Fruit fly (Drosophila melanogaster): ENCODE measurements around the gene CG16721.

Gene CG16721

dm6 chrX:5899241-5900145 lies 19.8 kb downstream of the CG16721 start (continued):
- TF ChIP-seq dmrt99B (tag; optimal IDR thresholded peaks at IDR 0.05) (peak; percentile 15), bowl (GFP tag; IDR thresholded peaks at IDR 0.05) (no peak), sens-2 (GFP tag; IDR thresholded peaks at IDR 0.05) (no peak), CG13296 (GFP tag; optimal IDR thresholded peaks at IDR 0.05) (peak; percentile 26), CG17568 (GFP tag; optimal IDR thresholded peaks at IDR 0.05) (peak; percentile 9), nom (GFP tag; optimal IDR thresholded peaks at IDR 0.05) (peak; percentile 69), Sox100B (GFP tag; optimal IDR thresholded peaks at IDR 0.05) (no peak), CG8089 (GFP tag; optimal IDR thresholded peaks at IDR 0.05) (no peak), CG10267 (tag; optimal IDR thresholded peaks at IDR 0.05) (no peak), gsb (GFP tag; IDR thresholded peaks at IDR 0.05) (no peak), cg (GFP tag; optimal IDR thresholded peaks at IDR 0.05) (peak; percentile 61), Blimp-1 (GFP tag; optimal IDR thresholded peaks at IDR 0.05) (peak; percentile 27), psq (GFP tag; optimal IDR thresholded peaks at IDR 0.05) (peak; percentile 75), Adf1 (GFP tag; IDR thresholded peaks at IDR 0.05) (peak; percentile 66), nerfin-2 (GFP tag; IDR thresholded peaks at IDR 0.05; ENCODE audit: partially characterized antibody) (no peak), HHEX (GFP tag; optimal IDR thresholded peaks at IDR 0.05) (peak; percentile 26), Kr (GFP tag; optimal IDR thresholded peaks at IDR 0.05) (peak; percentile 36), Atf3 (GFP tag; optimal IDR thresholded peaks at IDR 0.05) (no peak), CG12744 (GFP tag; optimal IDR thresholded peaks at IDR 0.05) (no peak), Ptx1 (GFP tag; IDR thresholded peaks at IDR 0.05) (no peak), CG32767 (GFP tag; IDR thresholded peaks at IDR 0.05) (0 out of 2 replicates have a peak, but pooled peaks have one; percentile 27), YL-1 (GFP tag; optimal IDR thresholded peaks at IDR 0.05) (no peak), Neu2 (GFP tag; optimal IDR thresholded peaks at IDR 0.05; ENCODE audit: borderline replicate concordance) (no peak), Xrp1 (GFP tag; IDR thresholded peaks at IDR 0.05) (0 out of 2 replicates have a peak, but pooled peaks have one; percentile 6), chm (GFP tag; IDR thresholded peaks at IDR 0.05) (peak; percentile 58; the same call in 1 of the 2 replicates), CG2678 (tag; optimal IDR thresholded peaks at IDR 0.05) (peak; percentile 11), CG13775 (GFP tag; optimal IDR thresholded peaks at IDR 0.05) (no peak), CG2129 (GFP tag; IDR thresholded peaks at IDR 0.05; ENCODE audit: partially characterized antibody) (no peak), fd64A (GFP tag; optimal IDR thresholded peaks at IDR 0.05) (no peak), CG34422 (GFP tag; IDR thresholded peaks at IDR 0.05) (peak; percentile 78; the same call in 2 of the 3 replicates), pfk (GFP tag; optimal IDR thresholded peaks at IDR 0.05) (peak; percentile 15), Deaf1 (tag; optimal IDR thresholded peaks at IDR 0.05) (peak; percentile 16), CG1529 (GFP tag; optimal IDR thresholded peaks at IDR 0.05) (no peak), Elba2 (GFP tag; optimal IDR thresholded peaks at IDR 0.05) (no peak), Sox102F (GFP tag; optimal IDR thresholded peaks at IDR 0.05) (peak; percentile 17), ci (GFP tag; IDR thresholded peaks at IDR 0.05) (0 out of 3 replicates have a peak, but pooled peaks have one; percentile 40), rib (GFP tag; IDR thresholded peaks at IDR 0.05) (peak; percentile 71), CG42726 (GFP tag; IDR thresholded peaks at IDR 0.05; ENCODE audit: partially characterized antibody) (peak; percentile 44; the same call in 1 of the 2 replicates), CG4854 (GFP tag; optimal IDR thresholded peaks at IDR 0.05) (no peak), Opbp (GFP tag; IDR thresholded peaks at IDR 0.05; ENCODE audit: partially characterized antibody) (no peak), sr (GFP tag; IDR thresholded peaks at IDR 0.05) (0 out of 3 replicates have a peak, but pooled peaks have one; percentile 4), caup (GFP tag; optimal IDR thresholded peaks at IDR 0.05; ENCODE audit: severe bottlenecking) (peak; percentile 14), CrebB (tag; optimal IDR thresholded peaks at IDR 0.05) (peak; percentile 23), HmgD (GFP tag; optimal IDR thresholded peaks at IDR 0.05) (no peak), bab2 (GFP tag; optimal IDR thresholded peaks at IDR 0.05) (no peak), Dip2 (GFP tag; IDR thresholded peaks at IDR 0.05) (no peak), Awh (GFP tag; IDR thresholded peaks at IDR 0.05) (peak; percentile 31; the same call in 1 of the 2 replicates), CG4820 (GFP tag; optimal IDR thresholded peaks at IDR 0.05) (no peak)
